Worm (Caenorhabditis elegans): ENCODE data around the gene grl-23.

DNA sequence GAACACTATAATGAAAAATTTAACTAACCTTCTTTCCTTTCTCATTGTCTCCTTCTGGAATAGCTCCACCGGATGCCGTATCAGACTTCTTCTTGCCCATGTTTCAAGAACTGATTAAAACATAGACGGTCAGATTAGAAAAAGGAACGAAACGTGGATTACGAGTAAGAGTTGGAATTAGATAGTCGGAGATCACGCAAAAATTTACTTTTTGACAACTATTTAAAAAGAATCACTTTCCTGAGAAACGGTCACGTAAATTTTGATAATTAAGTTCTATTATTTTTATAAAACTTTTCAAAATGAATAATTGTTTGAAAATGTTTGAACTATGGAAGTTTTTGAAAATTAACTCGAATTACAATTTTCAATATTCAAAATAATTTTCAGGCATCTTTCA, 35.4 kb upstream of the grl-23 start, which contains the start of gene cyc-2.2:
- no peak for TF ChIP-seq nhr-71 (tag; optimal IDR thresholded peaks at IDR 0.05)
- TF ChIP-seq hlh-17 (GFP tag; optimal IDR thresholded peaks at IDR 0.05; ENCODE audit: borderline replicate concordance): no peak
- TF ChIP-seq nhr-28 (tag; optimal IDR thresholded peaks at IDR 0.05): no peak
- no peak for TF ChIP-seq aly-2 (tag; optimal IDR thresholded peaks at IDR 0.05)
- no peak for TF ChIP-seq unc-62 (GFP tag; optimal IDR thresholded peaks at IDR 0.05)
- no peak for TF ChIP-seq egl-27 (tag; optimal IDR thresholded peaks at IDR 0.05)
- TF ChIP-seq efl-3 (GFP tag; optimal IDR thresholded peaks at IDR 0.05): no peak
- TF ChIP-seq mep-1 (tag; optimal IDR thresholded peaks at IDR 0.05): no peak
- no peak for TF ChIP-seq sox-4 (tag; optimal IDR thresholded peaks at IDR 0.05)
